Fruit fly (Drosophila melanogaster) whole organism, prepupa: Measurements from ENCODE around the gene CG3473.
A peak's percentile ranks its signal among the peaks of the same experiment; 100 is the strongest.

ENCODE experiments used
- CG10669 ChIP-seq: fragments of 200-800 bp; sonication (Bioruptor generic); optimal IDR thresholded peaks from 3 replicates; lab custom pipeline; 2018; ENCODE audit warnings: missing biosample characterization, mild to moderate bottlenecking, missing genetic modification characterization, moderate library complexity
- CG11294 ChIP-seq: fragments of 200-800 bp; sonication (Bioruptor generic); IDR thresholded peaks from 2 replicates; pipeline ENCODE4 v1.3.6; 2022; ENCODE audit warnings: missing biosample characterization, missing genetic modification characterization
- CG11902 ChIP-seq: fragments of 200-800 bp; sonication (Bioruptor generic); optimal IDR thresholded peaks from 3 replicates; lab custom pipeline; 2016; ENCODE audit warnings: missing biosample characterization, missing genetic modification characterization
- CG15336 ChIP-seq: fragments of 200-800 bp; sonication (Bioruptor generic); IDR thresholded peaks from 2 replicates; pipeline ENCODE4 v1.3.6; 2022; ENCODE audit warnings: missing biosample characterization, missing genetic modification characterization
- CG1621 ChIP-seq: fragments of 200-800 bp; sonication (Bioruptor generic); optimal IDR thresholded peaks from 3 replicates; lab custom pipeline; 2018; ENCODE audit warnings: missing biosample characterization, mild to moderate bottlenecking, missing genetic modification characterization
- CG16779 ChIP-seq: fragments of 200-800 bp; sonication (Bioruptor generic); optimal IDR thresholded peaks from 3 replicates; lab custom pipeline; 2017; ENCODE audit warnings: missing biosample characterization, mild to moderate bottlenecking, missing genetic modification characterization
- CG31627 ChIP-seq: fragments of 200-800 bp; sonication (Bioruptor generic); optimal IDR thresholded peaks from 3 replicates; lab custom pipeline; 2016; ENCODE audit warnings: missing biosample characterization, missing genetic modification characterization
- CG32006 ChIP-seq: fragments of 200-800 bp; sonication (Bioruptor generic); optimal IDR thresholded peaks from 3 replicates; lab custom pipeline; 2017; ENCODE audit warnings: missing biosample characterization, mild to moderate bottlenecking, missing genetic modification characterization
- CG3919 ChIP-seq: fragments of 200-800 bp; sonication (Bioruptor generic); optimal IDR thresholded peaks from 3 replicates; lab custom pipeline; 2016; ENCODE audit warnings: missing biosample characterization, missing genetic modification characterization
- CG4318 ChIP-seq: fragments of 200-800 bp; sonication (Bioruptor generic); optimal IDR thresholded peaks from 3 replicates; lab custom pipeline; 2017; ENCODE audit warnings: missing biosample characterization, mild to moderate bottlenecking, missing genetic modification characterization
- CG6163 ChIP-seq: fragments of 200-800 bp; sonication (Bioruptor generic); IDR thresholded peaks from 3 replicates; pipeline ENCODE4 v1.3.6; 2022; ENCODE audit warnings: missing biosample characterization, missing genetic modification characterization
- CG6276 ChIP-seq: fragments of 200-800 bp; sonication (Bioruptor generic); optimal IDR thresholded peaks from 2 replicates; lab custom pipeline; 2017; ENCODE audit warnings: missing biosample characterization, mild to moderate bottlenecking, missing genetic modification characterization
- CG6808 ChIP-seq: fragments of 200-800 bp; sonication (Bioruptor generic); optimal IDR thresholded peaks from 3 replicates; lab custom pipeline; 2017; ENCODE audit warnings: missing biosample characterization, missing genetic modification characterization, mild to moderate bottlenecking, moderate library complexity, missing genetic modification reagents
- CG7368 ChIP-seq: fragments of 200-800 bp; sonication (Bioruptor generic); optimal IDR thresholded peaks from 3 replicates; lab custom pipeline; 2016; ENCODE audit warnings: missing biosample characterization, missing genetic modification characterization
- CG8632 ChIP-seq: fragments of 200-800 bp; sonication (Bioruptor generic); optimal IDR thresholded peaks from 3 replicates; lab custom pipeline; 2016; ENCODE audit warnings: missing biosample characterization, missing genetic modification characterization
- CG9139 ChIP-seq: fragments of 200-800 bp; sonication (Bioruptor generic); optimal IDR thresholded peaks from 3 replicates; lab custom pipeline; 2017; ENCODE audit warnings: missing biosample characterization, mild to moderate bottlenecking, missing genetic modification characterization
- Eip75B ChIP-seq: fragments of 200-800 bp; sonication (Bioruptor generic); optimal IDR thresholded peaks from 3 replicates; lab custom pipeline; 2016; ENCODE audit warnings: missing biosample characterization, missing genetic modification characterization
- Eip78C ChIP-seq: fragments of 200-800 bp; sonication (Bioruptor generic); peaks from one replicate; lab custom pipeline; 2016; ENCODE audit warnings: missing biosample characterization, missing genetic modification characterization
- Ets21C ChIP-seq: fragments of 200-800 bp; sonication (Bioruptor generic); optimal IDR thresholded peaks from 3 replicates; lab custom pipeline; 2016; ENCODE audit warnings: missing biosample characterization, missing genetic modification characterization
- OdsH ChIP-seq: fragments of 200-800 bp; sonication (Bioruptor generic); optimal IDR thresholded peaks from 3 replicates; lab custom pipeline; 2016; ENCODE audit warnings: missing biosample characterization, missing genetic modification characterization
- Smox ChIP-seq: fragments of 200-800 bp; sonication (Bioruptor generic); optimal IDR thresholded peaks from 3 replicates; lab custom pipeline; 2016; ENCODE audit warnings: missing biosample characterization, missing genetic modification characterization
- Sox15 ChIP-seq: fragments of 200-800 bp; sonication (Bioruptor generic); optimal IDR thresholded peaks from 3 replicates; lab custom pipeline; 2016; ENCODE audit warnings: missing biosample characterization, missing genetic modification characterization
- acj6 ChIP-seq: fragments of 200-800 bp; sonication (Bioruptor generic); optimal IDR thresholded peaks from 3 replicates; lab custom pipeline; 2016; ENCODE audit warnings: missing biosample characterization, missing genetic modification characterization
- dsx ChIP-seq: fragments of 200-800 bp; optimal IDR thresholded peaks from 3 replicates; lab custom pipeline; 2019; ENCODE audit warnings: missing biosample characterization, mild to moderate bottlenecking, missing genetic modification characterization, moderate library complexity; ENCODE audit not compliant: poor library complexity, severe bottlenecking
- fd59A ChIP-seq: fragments of 200-800 bp; sonication (Bioruptor generic); optimal IDR thresholded peaks from 2 replicates; lab custom pipeline; 2017; ENCODE audit warnings: missing biosample characterization, mild to moderate bottlenecking, missing genetic modification characterization, missing genetic modification reagents
- fkh ChIP-seq: fragments of 200-800 bp; sonication (Bioruptor generic); optimal IDR thresholded peaks from 3 replicates; lab custom pipeline; 2017; ENCODE audit warnings: missing biosample characterization, mild to moderate bottlenecking, missing genetic modification characterization, moderate library complexity
- lz ChIP-seq: fragments of 200-800 bp; sonication (Bioruptor generic); optimal IDR thresholded peaks from 3 replicates; lab custom pipeline; 2016; ENCODE audit warnings: missing biosample characterization, missing genetic modification characterization
- net ChIP-seq: fragments of 200-800 bp; sonication (Bioruptor generic); optimal IDR thresholded peaks from 3 replicates; lab custom pipeline; 2016; ENCODE audit warnings: missing biosample characterization, missing genetic modification characterization
- pdm3 ChIP-seq: fragments of 200-800 bp; sonication (Bioruptor generic); optimal IDR thresholded peaks from 3 replicates; lab custom pipeline; 2016; ENCODE audit warnings: missing biosample characterization, missing genetic modification characterization
- spab ChIP-seq: fragments of 200-800 bp; sonication (Bioruptor generic); optimal IDR thresholded peaks from 2 replicates; lab custom pipeline; 2017; ENCODE audit warnings: missing biosample characterization, mild to moderate bottlenecking, missing genetic modification characterization, missing genetic modification reagents
- ss ChIP-seq, 2 experiments: fragments of 200-800 bp; sonication (Bioruptor generic); optimal IDR thresholded peaks; 2 replicates in 1 of 2; 3 replicates in 1 of 2; lab custom pipeline; 2017 to 2018; ENCODE audit warnings: mild to moderate bottlenecking in 2 of 2, missing biosample characterization in 2 of 2, missing genetic modification characterization in 2 of 2, moderate library complexity in 1 of 2
- svp ChIP-seq: fragments of 200-800 bp; sonication (Bioruptor generic); peaks from one replicate; lab custom pipeline; 2016; ENCODE audit warnings: missing biosample characterization, missing genetic modification characterization
- topi ChIP-seq: fragments of 200-800 bp; sonication (Bioruptor generic); optimal IDR thresholded peaks from 3 replicates; lab custom pipeline; 2016; ENCODE audit warnings: missing biosample characterization, missing genetic modification characterization

CG3473 gene

dm6 chr2L:14538853-14539358 lies 24.6 kb downstream of the CG3473 start (continued):
- TF ChIP-seq CG11294 (GFP tag; lab: Robert Waterston, UW) (no peak), dsx (GFP tag; lab: Kevin White, UChicago) (no peak), Sox15 (GFP tag; lab: Kevin White, UChicago) (no peak), Smox (GFP tag; lab: Kevin White, UChicago) (peak; percentile 39), Eip75B (GFP tag; lab: Kevin White, UChicago) (peak; percentile 6), CG31627 (GFP tag; lab: Kevin White, UChicago) (no peak), CG10669 (GFP tag; lab: Kevin White, UChicago) (no peak), CG1621 (tag; lab: Kevin White, UChicago) (no peak), CG8632 (GFP tag; lab: Kevin White, UChicago) (no peak), svp (peak; percentile 60), CG3919 (peak; percentile 7)
- TF ChIP-seq, all 60 proteins: peak for 13

dm6 chr2L:14537432-14538221 lies 25.9 kb downstream of the CG3473 start:
- TF ChIP-seq CG7368 (GFP tag; lab: Kevin White, UChicago) (no peak), net (GFP tag; lab: Kevin White, UChicago) (no peak), svp (peak; percentile 75), CG9139 (no peak), CG6276 (GFP tag; lab: Kevin White, UChicago) (no peak), CG4318 (GFP tag; lab: Kevin White, UChicago) (no peak)
- TF ChIP-seq, all 60 proteins: peak for 1

- TF ChIP-seq CG11902 (GFP tag; lab: Kevin White, UChicago) (no peak), fkh (GFP tag; lab: Kevin White, UChicago) (no peak), CG31627 (GFP tag; lab: Kevin White, UChicago) (no peak), Ets21C (no peak), CG7368 (GFP tag; lab: Kevin White, UChicago) (no peak), acj6 (GFP tag; lab: Kevin White, UChicago) (no peak), CG6163 (0 out of 3 replicates have a peak, but pooled peaks have one; percentile 34), Eip78C (GFP tag; lab: Kevin White, UChicago) (peak; percentile 29), spab (peak; percentile 2), OdsH (no peak), CG8632 (GFP tag; lab: Kevin White, UChicago) (no peak), pdm3 (GFP tag; lab: Kevin White, UChicago) (no peak), fd59A (GFP tag; lab: Kevin White, UChicago) (no peak), dsx (GFP tag; lab: Kevin White, UChicago) (peak; percentile 5), CG6808 (GFP tag; lab: Kevin White, UChicago) (no peak), CG16779 (tag; lab: Kevin White, UChicago) (no peak), Eip75B (GFP tag; lab: Kevin White, UChicago) (no peak), ss (GFP tag; optimal IDR thresholded peaks at IDR 0.05; lab: Kevin White, UChicago) (peak in 1 of 2 experiments; percentile 48), lz (GFP tag; lab: Kevin White, UChicago) (no peak), topi (no peak), CG15336 (GFP tag; lab: Robert Waterston, UW) (no peak), CG32006 (GFP tag; lab: Kevin White, UChicago) (no peak)
These were observed 26.6 kb downstream of the CG3473 start for dm6 chr2L:14536730-14537427.
